Fruit fly (Drosophila melanogaster) whole organism, embryonic: ENCODE results near the gene CG7650.
A peak's percentile ranks its signal among the peaks of the same experiment; 100 is the strongest.

Experiments used
- ATbp ChIP-seq: fragments of 200-800 bp; sonication (Bioruptor generic); optimal IDR thresholded peaks from 2 replicates; lab custom pipeline; 2017; ENCODE audit warnings: missing biosample characterization, mild to moderate bottlenecking, missing genetic modification characterization, missing genetic modification reagents
- Abd-B ChIP-seq: fragments of 200-800 bp; sonication (Bioruptor generic); optimal IDR thresholded peaks from 2 replicates; lab custom pipeline; 2018; ENCODE audit warnings: missing biosample characterization, mild to moderate bottlenecking, missing genetic modification characterization, moderate library complexity
- Bgb ChIP-seq: fragments of 200-800 bp; sonication (Bioruptor generic); IDR thresholded peaks from 2 replicates; pipeline ENCODE4 v1.3.6; 2022; ENCODE audit warnings: missing biosample characterization, missing genetic modification characterization; ENCODE audit not compliant: partially characterized antibody
- CG10209 ChIP-seq: fragments of 200-800 bp; sonication (Bioruptor generic); optimal IDR thresholded peaks from 3 replicates; lab custom pipeline; 2017; ENCODE audit warnings: missing biosample characterization, mild to moderate bottlenecking, missing genetic modification characterization, missing genetic modification reagents
- CG10366 ChIP-seq: fragments of 200-800 bp; sonication (Bioruptor generic); IDR thresholded peaks from 2 replicates; pipeline ENCODE4 v1.3.6; 2022; ENCODE audit warnings: missing biosample characterization, missing genetic modification characterization
- CG11560 ChIP-seq: fragments of 200-800 bp; sonication (Bioruptor generic); IDR thresholded peaks from 3 replicates; pipeline ENCODE4 v1.3.6; 2022; ENCODE audit warnings: missing biosample characterization, missing genetic modification characterization
- CG12104 ChIP-seq: fragments of 200-800 bp; sonication (Bioruptor generic); optimal IDR thresholded peaks from 3 replicates; lab custom pipeline; 2016; ENCODE audit warnings: missing biosample characterization, missing genetic modification characterization
- CG12391 ChIP-seq: fragments of 200-800 bp; sonication (Bioruptor generic); optimal IDR thresholded peaks from 3 replicates; lab custom pipeline; 2018; ENCODE audit warnings: missing biosample characterization, mild to moderate bottlenecking, missing genetic modification characterization, moderate library complexity
- CG12659 ChIP-seq: fragments of 200-800 bp; sonication (Bioruptor generic); optimal IDR thresholded peaks from 3 replicates; lab custom pipeline; 2017; ENCODE audit warnings: mild to moderate bottlenecking, missing biosample characterization, missing genetic modification reagents, missing genetic modification characterization
- CG14965 ChIP-seq: fragments of 200-800 bp; sonication (Bioruptor generic); optimal IDR thresholded peaks from 2 replicates; lab custom pipeline; 2016; ENCODE audit warnings: missing biosample characterization, missing genetic modification characterization, borderline replicate concordance
- CG17568 ChIP-seq: fragments of 200-800 bp; sonication (Bioruptor generic); optimal IDR thresholded peaks from 2 replicates; lab custom pipeline; 2018; ENCODE audit warnings: missing biosample characterization, mild to moderate bottlenecking, missing genetic modification characterization, moderate library complexity
- CG18619 ChIP-seq: fragments of 200-800 bp; sonication (Bioruptor generic); optimal IDR thresholded peaks from 3 replicates; lab custom pipeline; 2017; ENCODE audit warnings: missing biosample characterization, mild to moderate bottlenecking, missing genetic modification characterization
- CG31441 ChIP-seq: fragments of 200-800 bp; sonication (Bioruptor generic); IDR thresholded peaks from 2 replicates; pipeline ENCODE4 v1.3.6; 2022; ENCODE audit warnings: missing biosample characterization, missing genetic modification characterization
- CG32532 ChIP-seq: fragments of 200-800 bp; sonication (Bioruptor generic); IDR thresholded peaks from 2 replicates; pipeline ENCODE4 v1.3.6; 2022; ENCODE audit warnings: missing biosample characterization, missing genetic modification characterization
- CG33557 ChIP-seq: fragments of 200-800 bp; sonication (Bioruptor generic); optimal IDR thresholded peaks from 2 replicates; lab custom pipeline; 2019; ENCODE audit warnings: missing biosample characterization, mild to moderate bottlenecking, missing genetic modification characterization, moderate library complexity
- CG34376 ChIP-seq: fragments of 200-800 bp; sonication (Bioruptor generic); optimal IDR thresholded peaks from 2 replicates; lab custom pipeline; 2018; ENCODE audit warnings: missing biosample characterization, mild to moderate bottlenecking, missing genetic modification characterization
- CG3847 ChIP-seq: fragments of 200-800 bp; sonication (Bioruptor generic); IDR thresholded peaks from 2 replicates; pipeline ENCODE4 v1.3.6; 2022; ENCODE audit warnings: missing biosample characterization, missing genetic modification characterization
- CG4282 ChIP-seq: fragments of 200-800 bp; sonication (Bioruptor generic); optimal IDR thresholded peaks from 2 replicates; lab custom pipeline; 2016; ENCODE audit warnings: missing biosample characterization, missing genetic modification characterization
- CG4360 ChIP-seq: fragments of 200-800 bp; sonication (Bioruptor generic); IDR thresholded peaks from 2 replicates; pipeline ENCODE4 v1.3.6; 2022; ENCODE audit warnings: missing biosample characterization, missing genetic modification characterization
- CG43689 ChIP-seq: fragments of 200-800 bp; sonication (Bioruptor generic); IDR thresholded peaks from 2 replicates; pipeline ENCODE4 v1.3.6; 2022; ENCODE audit warnings: missing biosample characterization, missing genetic modification characterization
- CG4424 ChIP-seq: fragments of 200-800 bp; sonication (Bioruptor generic); optimal IDR thresholded peaks from 3 replicates; lab custom pipeline; 2016; ENCODE audit warnings: missing biosample characterization, missing genetic modification characterization
- CG6689 ChIP-seq: fragments of 200-800 bp; sonication (Bioruptor generic); IDR thresholded peaks from 2 replicates; pipeline ENCODE4 v1.3.6; 2022; ENCODE audit warnings: missing biosample characterization, missing genetic modification characterization
- CG8944 ChIP-seq: fragments of 200-800 bp; sonication (Bioruptor generic); optimal IDR thresholded peaks from 3 replicates; lab custom pipeline; 2016; ENCODE audit warnings: missing biosample characterization, missing genetic modification characterization
- CG9437 ChIP-seq: fragments of 200-800 bp; sonication (Bioruptor generic); optimal IDR thresholded peaks from 2 replicates; lab custom pipeline; 2018; ENCODE audit warnings: missing biosample characterization, mild to moderate bottlenecking, missing genetic modification characterization
- HHEX ChIP-seq: fragments of 200-800 bp; sonication (Bioruptor generic); optimal IDR thresholded peaks from 3 replicates; lab custom pipeline; 2017; ENCODE audit warnings: missing biosample characterization, mild to moderate bottlenecking, missing genetic modification characterization, missing genetic modification reagents
- Hand ChIP-seq: fragments of 200-800 bp; sonication (Bioruptor generic); optimal IDR thresholded peaks from 2 replicates; lab custom pipeline; 2017; ENCODE audit warnings: mild to moderate bottlenecking, missing biosample characterization, missing genetic modification reagents, missing genetic modification characterization
- Hr51 ChIP-seq, 2 experiments: fragments of 200-800 bp; sonication (Bioruptor generic); optimal IDR thresholded peaks; 2 replicates in 1 of 2; 3 replicates in 1 of 2; lab custom pipeline; 2016 to 2018; ENCODE audit warnings: missing biosample characterization in 2 of 2, missing genetic modification characterization in 2 of 2, mild to moderate bottlenecking in 1 of 2, moderate library complexity in 1 of 2
- Hr78 ChIP-seq, 2 experiments: fragments of 200-800 bp in 1 of 2; fragments of >200 bp in 1 of 2; sonication (Bioruptor generic) in 1 of 2; optimal IDR thresholded peaks; 2 replicates each; lab custom pipeline; 2017 to 2019; ENCODE audit warnings: missing biosample characterization in 2 of 2, missing genetic modification characterization in 2 of 2, mild to moderate bottlenecking in 1 of 2, moderate library complexity in 1 of 2
- MBD-R2 ChIP-seq: fragments of 200-800 bp; sonication (Bioruptor generic); IDR thresholded peaks from 2 replicates; pipeline ENCODE4 v1.3.6; 2022; ENCODE audit warnings: missing biosample characterization, missing genetic modification characterization
- Ptx1 ChIP-seq: fragments of 200-800 bp; sonication (Bioruptor generic); IDR thresholded peaks from 2 replicates; pipeline ENCODE4 v1.3.6; 2022; ENCODE audit warnings: missing biosample characterization, missing genetic modification characterization
- Ssrp ChIP-seq: fragments of 200-800 bp; sonication (Bioruptor generic); optimal IDR thresholded peaks from 2 replicates; lab custom pipeline; 2018; ENCODE audit warnings: missing biosample characterization, mild to moderate bottlenecking, missing genetic modification characterization, moderate library complexity
- Taf1 ChIP-seq: fragments of 200-800 bp; sonication (Bioruptor generic); IDR thresholded peaks from 2 replicates; pipeline ENCODE4 v1.3.6; 2022; ENCODE audit warnings: missing biosample characterization, missing genetic modification characterization
- dmrt99B ChIP-seq: fragments of 200-800 bp; sonication (Bioruptor generic); optimal IDR thresholded peaks from 2 replicates; lab custom pipeline; 2018; ENCODE audit warnings: missing biosample characterization, mild to moderate bottlenecking, missing genetic modification characterization, moderate library complexity
- esg ChIP-seq: fragments of 200-800 bp; sonication (Bioruptor generic); conservative IDR thresholded peaks from 2 replicates; pipeline ENCODE4 v1.3.6; 2022; ENCODE audit warnings: missing biosample characterization, missing genetic modification characterization
- ewg ChIP-seq: fragments of 200-800 bp; sonication (Bioruptor generic); optimal IDR thresholded peaks from 3 replicates; lab custom pipeline; 2017; ENCODE audit warnings: mild to moderate bottlenecking, missing biosample characterization, missing genetic modification reagents, missing genetic modification characterization
- eyg ChIP-seq: fragments of 200-800 bp; sonication (Bioruptor generic); optimal IDR thresholded peaks from 3 replicates; lab custom pipeline; 2016; ENCODE audit warnings: missing biosample characterization, missing genetic modification characterization
- gcm2 ChIP-seq: fragments of 200-800 bp; sonication (Bioruptor generic); optimal IDR thresholded peaks from 2 replicates; lab custom pipeline; 2016; ENCODE audit warnings: missing biosample characterization, missing genetic modification characterization
- hkb ChIP-seq, 2 experiments: fragments of 200-800 bp in 1 of 2; fragments of >200 bp in 1 of 2; sonication (Bioruptor generic) in 1 of 2; IDR thresholded peaks in 1 of 2; optimal IDR thresholded peaks in 1 of 2; 2 replicates each; pipeline versions ENCODE4 v1.3.6 to Lab custom; 2017 to 2022; ENCODE audit warnings: missing biosample characterization in 1 of 2, missing genetic modification characterization in 1 of 2
- klu ChIP-seq: fragments of 200-800 bp; sonication (Bioruptor generic); IDR thresholded peaks from 2 replicates; pipeline ENCODE4 v1.3.6; 2022; ENCODE audit warnings: missing biosample characterization, missing genetic modification characterization
- lilli ChIP-seq: fragments of 200-800 bp; sonication (Bioruptor generic); optimal IDR thresholded peaks from 3 replicates; lab custom pipeline; 2016; ENCODE audit warnings: missing biosample characterization, missing genetic modification characterization
- oc ChIP-seq: fragments of 200-800 bp; sonication (Bioruptor generic); optimal IDR thresholded peaks from 2 replicates; lab custom pipeline; 2018; ENCODE audit warnings: missing biosample characterization, mild to moderate bottlenecking, missing genetic modification characterization, moderate library complexity
- onecut ChIP-seq: fragments of 200-800 bp; sonication (Bioruptor generic); IDR thresholded peaks from 2 replicates; pipeline ENCODE4 v1.3.6; 2022; ENCODE audit warnings: missing biosample characterization, missing genetic modification characterization
- org-1 ChIP-seq: fragments of 200-800 bp; sonication (Bioruptor generic); optimal IDR thresholded peaks from 2 replicates; lab custom pipeline; 2017; ENCODE audit warnings: missing biosample characterization, missing genetic modification characterization
- ranshi ChIP-seq: fragments of 200-800 bp; sonication (Bioruptor generic); IDR thresholded peaks from 2 replicates; pipeline ENCODE4 v1.3.6; 2022; ENCODE audit warnings: missing biosample characterization, missing genetic modification characterization
- row ChIP-seq: fragments of 200-800 bp; sonication (Bioruptor generic); IDR thresholded peaks from 3 replicates; pipeline ENCODE4 v1.3.6; 2022; ENCODE audit warnings: missing biosample characterization, missing genetic modification characterization
- tin ChIP-seq: fragments of 200-800 bp; sonication (Bioruptor generic); optimal IDR thresholded peaks from 3 replicates; lab custom pipeline; 2016; ENCODE audit warnings: missing biosample characterization, missing genetic modification characterization
- wor ChIP-seq: fragments of 200-800 bp; sonication (Bioruptor generic); IDR thresholded peaks from 2 replicates; pipeline ENCODE4 v1.3.6; 2022; ENCODE audit warnings: missing biosample characterization, missing genetic modification characterization
- yki ChIP-seq: fragments of >200 bp; optimal IDR thresholded peaks from 3 replicates; lab custom pipeline; 2018

Gene CG7650

DNA sequence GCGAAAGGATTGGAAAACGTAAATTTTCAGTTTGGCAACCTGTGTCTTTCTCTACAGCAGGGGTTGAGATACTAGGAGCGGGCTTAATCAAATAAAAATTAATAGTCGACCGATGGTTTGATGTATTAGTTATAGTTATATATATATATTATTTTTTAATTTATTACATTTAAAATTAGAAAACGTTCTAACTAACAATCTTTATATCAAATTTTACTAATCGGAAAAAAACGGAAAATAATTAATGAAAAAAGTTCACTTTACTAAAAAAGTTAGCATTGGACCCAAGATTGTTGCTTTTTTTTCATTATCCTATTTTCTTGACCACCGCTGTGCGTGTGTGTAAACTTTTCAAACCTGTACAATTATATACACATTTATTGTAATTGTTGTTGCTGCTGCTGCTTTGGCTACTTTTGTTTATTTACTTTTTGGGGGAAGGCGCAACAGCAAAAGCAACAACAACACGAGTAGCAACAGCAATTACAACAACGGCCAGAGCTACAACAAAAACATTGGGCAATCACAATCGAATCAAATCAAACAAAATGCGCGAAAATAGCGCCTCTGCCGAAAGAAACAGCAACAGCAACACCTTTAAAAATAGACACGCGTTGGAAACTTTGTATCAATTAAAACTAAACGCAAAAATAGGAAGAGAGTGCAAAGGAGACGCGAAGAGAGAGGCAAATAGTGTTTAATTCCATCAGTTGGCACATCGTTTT is 17.5 kb downstream of the CG7650 start (continued):
- TF ChIP-seq CG12659 (peak; percentile 59), CG3847 (peak; percentile 36), hkb (optimal IDR thresholded peaks at IDR 0.05; lab: Kevin White, UChicago) (no peak), hkb (GFP tag; IDR thresholded peaks at IDR 0.05; lab: Robert Waterston, UW) (peak; percentile 69), CG14965 (no peak), CG10366 (GFP tag; lab: Robert Waterston, UW) (peak; percentile 23; the same call in 1 of the 2 replicates), CG10209 (GFP tag; lab: Kevin White, UChicago) (peak; percentile 69), CG32532 (GFP tag; lab: Robert Waterston, UW) (peak; percentile 63; the same call in 1 of the 2 replicates), onecut (GFP tag; lab: Robert Waterston, UW) (0 out of 2 replicates have a peak, but pooled peaks have one; percentile 6), yki (lab: Kevin White, UChicago) (no peak), CG34376 (GFP tag; lab: Kevin White, UChicago) (no peak), ewg (GFP tag; lab: Kevin White, UChicago) (peak; percentile 4), Ssrp (tag; lab: Kevin White, UChicago) (peak; percentile 51), dmrt99B (peak; percentile 73), CG17568 (GFP tag; lab: Kevin White, UChicago) (no peak), org-1 (GFP tag; lab: Kevin White, UChicago) (peak; percentile 15), Abd-B (GFP tag; lab: Kevin White, UChicago) (peak; percentile 42), Hand (GFP tag; lab: Kevin White, UChicago) (peak; percentile 41), CG12104 (GFP tag; lab: Kevin White, UChicago) (no peak), row (GFP tag; lab: Robert Waterston, UW) (peak; percentile 58), CG4282 (GFP tag; lab: Kevin White, UChicago) (no peak), eyg (GFP tag; lab: Kevin White, UChicago) (no peak), CG33557 (no peak), esg (GFP tag; lab: Robert Waterston, UW) (no peak; the same call in 1 of the 2 replicates), Ptx1 (GFP tag; lab: Robert Waterston, UW) (peak; percentile 48; the same call in 1 of the 2 replicates), CG43689 (GFP tag; lab: Robert Waterston, UW) (no peak), oc (tag; lab: Kevin White, UChicago) (peak; percentile 33), gcm2 (GFP tag; lab: Kevin White, UChicago) (no peak), CG6689 (GFP tag; lab: Robert Waterston, UW) (peak; percentile 54), CG18619 (peak; percentile 68), CG8944 (GFP tag; lab: Kevin White, UChicago) (no peak), wor (GFP tag; lab: Robert Waterston, UW) (peak; percentile 38; the same call in 1 of the 2 replicates), HHEX (GFP tag; lab: Kevin White, UChicago) (peak; percentile 52), ATbp (GFP tag; lab: Kevin White, UChicago) (peak; percentile 41), CG31441 (GFP tag; lab: Robert Waterston, UW) (peak; percentile 78), ranshi (GFP tag; lab: Robert Waterston, UW) (peak; percentile 56), Hr78 (GFP tag; optimal IDR thresholded peaks at IDR 0.05; lab: Kevin White, UChicago) (no peak), CG4424 (GFP tag; lab: Kevin White, UChicago) (peak; percentile 20), Taf1 (GFP tag; lab: Robert Waterston, UW) (no peak), CG9437 (GFP tag; lab: Kevin White, UChicago) (peak; percentile 70), tin (peak; percentile 17), MBD-R2 (0 out of 2 replicates have a peak, but pooled peaks have one; percentile 13), lilli (no peak), klu (no peak; the same call in 1 of the 2 replicates), CG12391 (tag; lab: Kevin White, UChicago) (peak; percentile 72), CG4360 (GFP tag; lab: Robert Waterston, UW) (peak; percentile 73), Hr51 (GFP tag; optimal IDR thresholded peaks at IDR 0.05; lab: Kevin White, UChicago) (peak in 1 of 2 experiments; percentile 85), Bgb (GFP tag; lab: Robert Waterston, UW) (no peak), CG11560 (no peak)
